Worm (Caenorhabditis elegans) whole organism, early embryonic: ENCODE measurements around the gene madf-4.

Experiments
- F13C5.2 ChIP-seq: sonication (generic microtip); optimal IDR thresholded peaks from 2 replicates; lab custom pipeline; 2017; ENCODE audit warnings: mild to moderate bottlenecking, missing genetic modification characterization, inconsistent platforms, missing compliant biosample characterization
- aly-1 ChIP-seq: sonication (generic microtip); optimal IDR thresholded peaks from 2 replicates; lab custom pipeline; 2016; ENCODE audit warnings: missing genetic modification characterization, missing compliant biosample characterization
- ama-1 ChIP-seq: fragments of 150-350 bp; optimal IDR thresholded peaks from 2 replicates; lab custom pipeline; 2014
- ceh-13 ChIP-seq: fragments of 200-800 bp; sonication (Bioruptor generic); optimal IDR thresholded peaks from 2 replicates; lab custom pipeline; 2018; ENCODE audit warnings: mild to moderate bottlenecking, missing genetic modification characterization, missing compliant biosample characterization
- ceh-36 ChIP-seq: sonication (generic microtip); optimal IDR thresholded peaks from 2 replicates; lab custom pipeline; 2016; ENCODE audit warnings: missing genetic modification characterization, inconsistent platforms, missing compliant biosample characterization
- flt-1 ChIP-seq: fragments of 200-800 bp; sonication (Bioruptor generic); IDR thresholded peaks from 2 replicates; pipeline ENCODE4 v1.3.6; 2022; ENCODE audit warnings: missing genetic modification characterization, missing compliant biosample characterization
- scrt-1 ChIP-seq: fragments of 200-800 bp; sonication (Bioruptor generic); IDR thresholded peaks from 2 replicates; pipeline ENCODE4 v1.3.6; 2022; ENCODE audit warnings: missing genetic modification characterization, missing compliant biosample characterization
- tbx-37 ChIP-seq: fragments of 200-800 bp; sonication (Bioruptor generic); conservative IDR thresholded peaks from 2 replicates; pipeline ENCODE4 v1.3.6; 2022; ENCODE audit warnings: missing genetic modification reagents, missing genetic modification characterization, missing compliant biosample characterization

DNA sequence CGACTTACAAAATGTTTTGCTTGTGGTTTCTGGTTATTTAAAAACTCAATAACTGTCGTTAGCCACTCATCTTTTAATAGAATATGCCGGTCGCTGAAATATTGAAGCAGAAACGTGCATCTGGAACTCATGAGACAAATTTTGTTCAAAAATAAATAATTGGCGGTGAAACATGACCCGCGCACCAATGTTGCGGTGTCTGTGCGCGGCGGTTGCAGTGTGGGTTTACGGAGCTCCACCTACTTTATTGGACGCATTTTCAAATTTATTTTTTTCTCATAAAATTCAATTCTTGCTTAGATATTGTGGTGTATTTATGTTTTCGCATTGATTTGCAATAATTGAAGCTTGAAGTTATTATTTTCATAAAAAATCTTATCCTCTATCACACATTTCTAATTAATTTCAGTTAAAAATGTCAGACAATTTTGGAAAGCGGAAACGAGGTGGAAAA lies 31.7 kb downstream of the madf-4 start, which contains the start of the genes rmh-2 and suds-3:
- TF ChIP-seq ama-1 (lab: Kevin White, UChicago) (no peak), ceh-36 (no peak), tbx-37 (GFP tag; lab: Robert Waterston, UW) (no peak), flt-1 (GFP tag; lab: Robert Waterston, UW) (no peak), F13C5.2 (tag; lab: Kevin White, UChicago) (no peak), aly-1 (no peak), scrt-1 (GFP tag; lab: Robert Waterston, UW) (no peak), ceh-13 (no peak)
